Fruit fly (Drosophila melanogaster): ENCODE measurements around the gene Wnt5.
A peak's percentile ranks its signal among the peaks of the same experiment; 100 is the strongest.

Gene Wnt5

DNA sequence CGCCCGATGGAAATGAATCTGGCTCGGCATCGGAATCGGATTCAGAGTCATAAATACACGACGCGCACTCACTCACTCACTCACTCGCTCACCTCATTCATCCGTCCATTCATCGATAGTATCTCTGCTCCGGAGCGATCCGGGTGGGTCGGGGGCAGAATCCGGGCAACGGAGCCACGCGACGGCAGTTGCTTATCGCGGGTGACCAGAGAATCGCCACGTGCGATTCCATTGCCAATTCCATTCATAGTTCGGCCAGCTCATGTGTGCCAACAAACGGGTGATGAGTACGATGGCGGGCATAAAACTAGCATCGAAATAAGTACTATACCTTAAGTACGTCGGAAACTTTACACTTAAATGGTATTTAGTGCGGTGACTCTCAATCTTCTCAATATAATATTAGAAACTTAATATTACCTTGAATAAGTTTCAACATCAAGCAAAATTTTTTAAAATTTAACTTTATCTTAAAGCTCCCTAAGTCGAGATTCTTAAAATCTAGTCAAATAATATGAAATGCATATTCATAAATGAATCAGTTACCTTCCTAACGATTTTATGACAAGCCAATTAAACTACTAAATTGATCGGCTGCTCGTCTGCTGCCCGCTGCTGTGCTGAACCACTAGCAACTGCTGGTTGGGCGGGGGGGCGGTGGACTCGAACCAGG is 19.5 kb upstream of the Wnt5 start (continued):
- TF ChIP-seq CG3281 (GFP tag; optimal IDR thresholded peaks at IDR 0.05) (peak; percentile 53), sna (GFP tag; IDR thresholded peaks at IDR 0.05; ENCODE audit: partially characterized antibody) (no peak), CG10321 (GFP tag; IDR thresholded peaks at IDR 0.05) (no peak), CG9817 (tag; optimal IDR thresholded peaks at IDR 0.05) (no peak), dmrt11E (tag; optimal IDR thresholded peaks at IDR 0.05) (peak; percentile 68), CG1024 (GFP tag; IDR thresholded peaks at IDR 0.05) (no peak), row (GFP tag; IDR thresholded peaks at IDR 0.05) (peak; percentile 46), ash1 (GFP tag; optimal IDR thresholded peaks at IDR 0.05) (no peak), CG8944 (GFP tag; optimal IDR thresholded peaks at IDR 0.05) (no peak), az2 (GFP tag; optimal IDR thresholded peaks at IDR 0.05) (peak; percentile 1), pan (optimal IDR thresholded peaks at IDR 0.05) (no peak), pan (GFP tag; optimal IDR thresholded peaks at IDR 0.05 in 1 of 2, IDR thresholded peaks at IDR 0.05 in 1 of 2) (no peak), CG13424 (tag; optimal IDR thresholded peaks at IDR 0.05) (peak; percentile 59), dm (GFP tag; optimal IDR thresholded peaks at IDR 0.05) (no peak), sqz (GFP tag; optimal IDR thresholded peaks at IDR 0.05) (peak; percentile 29), CG11723 (GFP tag; optimal IDR thresholded peaks at IDR 0.05) (no peak), sr (GFP tag; IDR thresholded peaks at IDR 0.05) (no peak), CG13775 (GFP tag; optimal IDR thresholded peaks at IDR 0.05) (peak; percentile 59), Camta (GFP tag; optimal IDR thresholded peaks at IDR 0.05) (no peak), Tbp (GFP tag; optimal IDR thresholded peaks at IDR 0.05) (no peak), kay (GFP tag; optimal IDR thresholded peaks at IDR 0.05) (no peak), CG33557 (GFP tag; optimal IDR thresholded peaks at IDR 0.05) (peak; percentile 45), klu (GFP tag; IDR thresholded peaks at IDR 0.05) (no peak), nerfin-1 (tag; optimal IDR thresholded peaks at IDR 0.05) (no peak), CG13287 (GFP tag; IDR thresholded peaks at IDR 0.05; ENCODE audit: partially characterized antibody) (no peak), tll (GFP tag; optimal IDR thresholded peaks at IDR 0.05) (no peak), Atf-2 (GFP tag; optimal IDR thresholded peaks at IDR 0.05) (no peak), CG8924 (tag; optimal IDR thresholded peaks at IDR 0.05) (peak; percentile 57), Chrac-16 (GFP tag; optimal IDR thresholded peaks at IDR 0.05) (peak; percentile 16), CG7928 (GFP tag; optimal IDR thresholded peaks at IDR 0.05) (no peak), dati (GFP tag; IDR thresholded peaks at IDR 0.05) (no peak), ab (GFP tag; optimal IDR thresholded peaks at IDR 0.05) (no peak), CG1832 (GFP tag; optimal IDR thresholded peaks at IDR 0.05) (no peak), D19A (tag; optimal IDR thresholded peaks at IDR 0.05) (peak; percentile 59), chinmo (GFP tag; IDR thresholded peaks at IDR 0.05; ENCODE audit: partially characterized antibody) (no peak), CG2712 (tag; optimal IDR thresholded peaks at IDR 0.05) (peak; percentile 77), vvl (GFP tag; IDR thresholded peaks at IDR 0.05) (peak; percentile 23; the same call in 1 of the 2 replicates), zen (tag; optimal IDR thresholded peaks at IDR 0.05) (peak; percentile 46), Doc2 (GFP tag; IDR thresholded peaks at IDR 0.05) (no peak), gcm (GFP tag; optimal IDR thresholded peaks at IDR 0.05) (peak; percentile 24), CG5180 (GFP tag; optimal IDR thresholded peaks at IDR 0.05) (peak; percentile 17), Sin3A (optimal IDR thresholded peaks at IDR 0.05) (no peak), Max (GFP tag; optimal IDR thresholded peaks at IDR 0.05) (no peak), CG33213 (GFP tag; optimal IDR thresholded peaks at IDR 0.05) (no peak), cg (GFP tag; optimal IDR thresholded peaks at IDR 0.05) (no peak), CG3407 (GFP tag; optimal IDR thresholded peaks at IDR 0.05) (no peak), CG10366 (GFP tag; IDR thresholded peaks at IDR 0.05) (no peak; the same call in 1 of the 2 replicates), CTCF (GFP tag; optimal IDR thresholded peaks at IDR 0.05) (no peak), CG6765 (GFP tag; optimal IDR thresholded peaks at IDR 0.05) (no peak), gro (GFP tag; optimal IDR thresholded peaks at IDR 0.05) (no peak), hbn (GFP tag; IDR thresholded peaks at IDR 0.05; ENCODE audit: partially characterized antibody) (no peak)

Data from whole organism, embryonic.